Worm (Caenorhabditis elegans): ENCODE data around the gene T23E1.1.

DNA sequence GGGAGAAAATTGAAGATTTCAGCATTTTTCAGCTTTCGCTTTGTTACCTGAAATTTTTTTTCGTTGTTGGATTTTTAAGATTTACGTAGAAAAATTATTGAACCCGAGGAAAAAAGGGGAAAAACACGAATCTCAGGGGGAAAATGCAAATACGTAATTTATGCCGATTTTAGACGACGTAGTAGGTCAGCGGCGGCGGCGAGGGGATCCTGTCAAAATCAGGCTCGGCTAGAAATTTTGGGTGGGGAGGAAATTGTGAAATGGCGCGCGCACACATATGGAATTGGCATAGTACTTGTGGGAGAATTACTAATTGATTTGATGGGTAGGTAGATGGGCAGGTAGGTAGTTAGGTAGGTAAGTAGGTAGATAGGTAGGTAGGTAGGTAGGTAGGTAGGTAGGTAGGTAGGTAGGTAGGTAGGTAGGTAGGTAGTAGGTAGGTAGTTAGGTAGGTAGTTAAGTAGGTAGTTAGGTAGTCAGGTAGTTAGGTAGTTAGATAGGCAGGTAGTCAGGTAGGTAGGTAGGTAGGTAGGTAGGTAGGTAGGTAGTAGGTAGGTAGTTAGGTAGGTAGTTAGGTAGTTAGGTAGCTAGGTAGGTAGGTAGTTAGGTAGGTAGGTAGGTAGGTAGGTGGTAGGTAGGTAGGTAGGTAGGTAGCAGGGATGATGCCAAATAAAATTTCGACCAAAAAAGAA lies 25.1 kb downstream of the T23E1.1 start, which contains the start of gene nlp-81:
- no peak for TF ChIP-seq B0310.2 (tag; optimal IDR thresholded peaks at IDR 0.05)
- no peak for TF ChIP-seq sea-1 (GFP tag; conservative IDR thresholded peaks at IDR 0.05)
- no peak for TF ChIP-seq aly-1 (tag; optimal IDR thresholded peaks at IDR 0.05)

All from whole organism, early embryonic.